ENCODE assay signal across 5 fruit fly cellular contexts in genomic region chr2L:18966214-18966556, dm6.
TF ChIP-seq lines count a peak whose summit lies in the region.

No protein-coding gene starts in this region.

- TF ChIP-seq CTCF in whole organism, embryonic (GFP tag; optimal IDR thresholded peaks at IDR 0.05; lab: Kevin White, UChicago) = no peak

TF ChIP-seq in whole organism, adult, 20 proteins besides CTCF, POLR2A, EP300 and RAD21 (continues in another document):
- TF ChIP-seq Crg-1 (GFP tag; optimal IDR thresholded peaks at IDR 0.05; lab: Kevin White, UChicago) (peak; percentile 75), cic (GFP tag; optimal IDR thresholded peaks at IDR 0.05; lab: Kevin White, UChicago) (peak; percentile 66), ovo (GFP tag; optimal IDR thresholded peaks at IDR 0.05; lab: Kevin White, UChicago) (peak; percentile 71), CG7045 (GFP tag; optimal IDR thresholded peaks at IDR 0.05; lab: Kevin White, UChicago) (peak; percentile 92), toe (GFP tag; optimal IDR thresholded peaks at IDR 0.05; lab: Kevin White, UChicago) (peak; percentile 84), CG12768 (GFP tag; optimal IDR thresholded peaks at IDR 0.05; lab: Kevin White, UChicago) (peak; percentile 87), pad (GFP tag; optimal IDR thresholded peaks at IDR 0.05; lab: Kevin White, UChicago) (peak; percentile 49), CG5204 (GFP tag; optimal IDR thresholded peaks at IDR 0.05; lab: Kevin White, UChicago) (peak; percentile 84), tj (GFP tag; optimal IDR thresholded peaks at IDR 0.05; lab: Kevin White, UChicago) (peak; percentile 49), bab1 (GFP tag; optimal IDR thresholded peaks at IDR 0.05; lab: Kevin White, UChicago) (peak; percentile 91), CG11617 (GFP tag; optimal IDR thresholded peaks at IDR 0.05; lab: Kevin White, UChicago) (peak; percentile 81), cnc (optimal IDR thresholded peaks at IDR 0.05; lab: Kevin White, UChicago) (no peak), CG7101 (tag; optimal IDR thresholded peaks at IDR 0.05; lab: Kevin White, UChicago) (peak; percentile 90), Clk (GFP tag; optimal IDR thresholded peaks at IDR 0.05; lab: Kevin White, UChicago) (peak; percentile 49), kay (GFP tag; lab: Kevin White, UChicago; ENCODE audit: borderline replicate concordance) (no peak), Mnt (GFP tag; optimal IDR thresholded peaks at IDR 0.05; lab: Kevin White, UChicago) (peak; percentile 62), CG1620 (GFP tag; optimal IDR thresholded peaks at IDR 0.05; lab: Kevin White, UChicago) (peak; percentile 74), CG14711 (tag; optimal IDR thresholded peaks at IDR 0.05; lab: Kevin White, UChicago) (peak; percentile 89)

TF ChIP-seq in whole organism, embryonic, 481 proteins besides CTCF, POLR2A, EP300 and RAD21 (continues in another document):
- no peak for TF ChIP-seq hb (GFP tag; IDR thresholded peaks at IDR 0.05; lab: Robert Waterston, UW; ENCODE audit: partially characterized antibody)
- peak; percentile 91 for TF ChIP-seq Ada2b (GFP tag; IDR thresholded peaks at IDR 0.05; lab: Robert Waterston, UW)
- peak; percentile 86 for TF ChIP-seq cas (GFP tag; IDR thresholded peaks at IDR 0.05; lab: Robert Waterston, UW)
- TF ChIP-seq CG10979 (tag; optimal IDR thresholded peaks at IDR 0.05; lab: Kevin White, UChicago) = peak; percentile 56
- no peak for TF ChIP-seq Sry-δ (GFP tag; optimal IDR thresholded peaks at IDR 0.05; lab: Kevin White, UChicago)
- peak; percentile 92 for TF ChIP-seq CG31224 (GFP tag; IDR thresholded peaks at IDR 0.05; lab: Robert Waterston, UW)
- peak; percentile 60 for TF ChIP-seq CG12071 (GFP tag; optimal IDR thresholded peaks at IDR 0.05; lab: Kevin White, UChicago)
- peak; percentile 78 for TF ChIP-seq CG17612 (GFP tag; IDR thresholded peaks at IDR 0.05; lab: Robert Waterston, UW)
- peak; percentile 49 for TF ChIP-seq CG7928 (GFP tag; optimal IDR thresholded peaks at IDR 0.05; lab: Kevin White, UChicago)
- peak; percentile 75 for TF ChIP-seq fd3F (GFP tag; optimal IDR thresholded peaks at IDR 0.05; lab: Kevin White, UChicago)
- peak; percentile 62 for TF ChIP-seq Hsf (GFP tag; optimal IDR thresholded peaks at IDR 0.05; lab: Kevin White, UChicago)
- peak; percentile 87 for TF ChIP-seq zfh1 (GFP tag; IDR thresholded peaks at IDR 0.05; lab: Robert Waterston, UW)
- peak; percentile 8 for TF ChIP-seq sqz (GFP tag; optimal IDR thresholded peaks at IDR 0.05; lab: Kevin White, UChicago)
- TF ChIP-seq CG2889 (GFP tag; IDR thresholded peaks at IDR 0.05; lab: Robert Waterston, UW) = peak; percentile 92
- TF ChIP-seq Sry-β (GFP tag; optimal IDR thresholded peaks at IDR 0.05; lab: Kevin White, UChicago) = no peak
- TF ChIP-seq CG10654 (GFP tag; optimal IDR thresholded peaks at IDR 0.05; lab: Kevin White, UChicago) = peak; percentile 53
- TF ChIP-seq CG6272 (GFP tag; IDR thresholded peaks at IDR 0.05; lab: Robert Waterston, UW) = peak; percentile 78
- TF ChIP-seq en (GFP tag; optimal IDR thresholded peaks at IDR 0.05; lab: Kevin White, UChicago) = no peak
- peak; percentile 75 for TF ChIP-seq sisA (GFP tag; IDR thresholded peaks at IDR 0.05; lab: Robert Waterston, UW)

TF ChIP-seq in whole organism, prepupa, 60 proteins besides CTCF, POLR2A, EP300 and RAD21 (continues in another document):
- TF ChIP-seq fd85E (GFP tag; optimal IDR thresholded peaks at IDR 0.05; lab: Kevin White, UChicago) (no peak), CG6808 (GFP tag; optimal IDR thresholded peaks at IDR 0.05; lab: Kevin White, UChicago) (no peak), CG3032 (tag; optimal IDR thresholded peaks at IDR 0.05; lab: Kevin White, UChicago) (peak; percentile 48), dsx (GFP tag; optimal IDR thresholded peaks at IDR 0.05; lab: Kevin White, UChicago; ENCODE audit: poor library complexity, severe bottlenecking) (peak; percentile 5), Ets96B (tag; optimal IDR thresholded peaks at IDR 0.05; lab: Kevin White, UChicago) (peak; percentile 59), topi (GFP tag; optimal IDR thresholded peaks at IDR 0.05; lab: Kevin White, UChicago) (peak; percentile 44), CG6163 (GFP tag; IDR thresholded peaks at IDR 0.05; lab: Robert Waterston, UW) (peak; percentile 82), CG7368 (GFP tag; optimal IDR thresholded peaks at IDR 0.05; lab: Kevin White, UChicago) (peak; percentile 25), OdsH (GFP tag; optimal IDR thresholded peaks at IDR 0.05; lab: Kevin White, UChicago) (peak; percentile 37), CG10631 (GFP tag; optimal IDR thresholded peaks at IDR 0.05; lab: Kevin White, UChicago) (peak; percentile 26), Sox15 (GFP tag; optimal IDR thresholded peaks at IDR 0.05; lab: Kevin White, UChicago) (no peak), svp (GFP tag; lab: Kevin White, UChicago) (peak; percentile 63), CG31627 (GFP tag; optimal IDR thresholded peaks at IDR 0.05; lab: Kevin White, UChicago) (no peak), CG6276 (GFP tag; optimal IDR thresholded peaks at IDR 0.05; lab: Kevin White, UChicago) (peak; percentile 40), ss (GFP tag; optimal IDR thresholded peaks at IDR 0.05; lab: Kevin White, UChicago) (peak in 1 of 2 experiments; percentile 21), CG15336 (GFP tag; IDR thresholded peaks at IDR 0.05; lab: Robert Waterston, UW) (peak; percentile 84), CG8319 (GFP tag; optimal IDR thresholded peaks at IDR 0.05; lab: Kevin White, UChicago) (peak; percentile 4), CG10669 (GFP tag; optimal IDR thresholded peaks at IDR 0.05; lab: Kevin White, UChicago) (peak; percentile 52), Hr4 (GFP tag; optimal IDR thresholded peaks at IDR 0.05; lab: Kevin White, UChicago) (peak; percentile 47)

TF ChIP-seq in whole organism, pupa, 21 proteins besides CTCF, POLR2A, EP300 and RAD21:
- TF ChIP-seq CG9948 (tag; optimal IDR thresholded peaks at IDR 0.05; lab: Kevin White, UChicago) (peak; percentile 47), CG12605 (GFP tag; IDR thresholded peaks at IDR 0.05; lab: Robert Waterston, UW) (peak; percentile 85), CG17806 (tag; optimal IDR thresholded peaks at IDR 0.05; lab: Kevin White, UChicago) (peak; percentile 62), Pif1A (GFP tag; optimal IDR thresholded peaks at IDR 0.05; lab: Kevin White, UChicago) (no peak), CG8159 (tag; optimal IDR thresholded peaks at IDR 0.05; lab: Kevin White, UChicago) (peak; percentile 56), CG32121 (GFP tag; IDR thresholded peaks at IDR 0.05; lab: Robert Waterston, UW) (peak; percentile 84), CG15710 (tag; optimal IDR thresholded peaks at IDR 0.05; lab: Kevin White, UChicago) (peak; percentile 38), EcR (GFP tag; optimal IDR thresholded peaks at IDR 0.05; lab: Kevin White, UChicago) (no peak), Ets98B (GFP tag; IDR thresholded peaks at IDR 0.05; lab: Robert Waterston, UW) (peak; percentile 79), fd96Ca (GFP tag; IDR thresholded peaks at IDR 0.05; lab: Robert Waterston, UW) (peak; percentile 57; the same call in 2 of the 3 replicates), CG4496 (GFP tag; IDR thresholded peaks at IDR 0.05; lab: Robert Waterston, UW) (peak; percentile 88), CG14655 (GFP tag; optimal IDR thresholded peaks at IDR 0.05; lab: Kevin White, UChicago) (peak; percentile 53), Snoo (tag; optimal IDR thresholded peaks at IDR 0.05; lab: Kevin White, UChicago) (no peak), CG13204 (GFP tag; optimal IDR thresholded peaks at IDR 0.05; lab: Kevin White, UChicago) (no peak), CG8301 (tag; optimal IDR thresholded peaks at IDR 0.05; lab: Kevin White, UChicago) (peak; percentile 37)

TF ChIP-seq in whole organism, wandering third instar larva, 38 proteins besides CTCF, POLR2A, EP300 and RAD21:
- peak; percentile 33 for TF ChIP-seq br (GFP tag; optimal IDR thresholded peaks at IDR 0.05; lab: Kevin White, UChicago)
- peak in 1 of 2 experiments; percentile 32 for TF ChIP-seq foxo (GFP tag; optimal IDR thresholded peaks at IDR 0.05; lab: Kevin White, UChicago)
- TF ChIP-seq CG9705 (GFP tag; optimal IDR thresholded peaks at IDR 0.05; lab: Kevin White, UChicago) = no peak
- TF ChIP-seq HLH106 (tag; optimal IDR thresholded peaks at IDR 0.05; lab: Kevin White, UChicago) = peak; percentile 20
- TF ChIP-seq pan (optimal IDR thresholded peaks at IDR 0.05; lab: Kevin White, UChicago) = no peak
- TF ChIP-seq dmrt93B (GFP tag; optimal IDR thresholded peaks at IDR 0.05; lab: Kevin White, UChicago) = no peak
- peak; percentile 21 for TF ChIP-seq ey (GFP tag; optimal IDR thresholded peaks at IDR 0.05; lab: Kevin White, UChicago)
- TF ChIP-seq h (GFP tag; optimal IDR thresholded peaks at IDR 0.05; lab: Kevin White, UChicago) = peak; percentile 63
- no peak for TF ChIP-seq Myc (optimal IDR thresholded peaks at IDR 0.05; lab: Kevin White, UChicago)
- no peak for TF ChIP-seq Jra (GFP tag; optimal IDR thresholded peaks at IDR 0.05; lab: Kevin White, UChicago)
- TF ChIP-seq Mio (GFP tag; optimal IDR thresholded peaks at IDR 0.05; lab: Kevin White, UChicago) = no peak
- no peak for TF ChIP-seq woc (GFP tag; optimal IDR thresholded peaks at IDR 0.05; lab: Kevin White, UChicago)
- no peak for TF ChIP-seq OdsH (GFP tag; optimal IDR thresholded peaks at IDR 0.05; lab: Kevin White, UChicago)
- TF ChIP-seq N (GFP tag; optimal IDR thresholded peaks at IDR 0.05; lab: Kevin White, UChicago) = no peak
- peak; percentile 25 for TF ChIP-seq rgr (GFP tag; optimal IDR thresholded peaks at IDR 0.05; lab: Kevin White, UChicago)
- no peak for TF ChIP-seq psq (GFP tag; optimal IDR thresholded peaks at IDR 0.05; lab: Kevin White, UChicago)
- no peak for TF ChIP-seq jim (GFP tag; optimal IDR thresholded peaks at IDR 0.05; lab: Kevin White, UChicago)
- TF ChIP-seq sage (GFP tag; optimal IDR thresholded peaks at IDR 0.05; lab: Kevin White, UChicago) = peak; percentile 29
- TF ChIP-seq Vsx2 (GFP tag; optimal IDR thresholded peaks at IDR 0.05; lab: Kevin White, UChicago; ENCODE audit: partially characterized antibody) = no peak
- no peak for TF ChIP-seq usp (GFP tag; optimal IDR thresholded peaks at IDR 0.05; lab: Kevin White, UChicago)
- no peak for TF ChIP-seq Hr78 (GFP tag; optimal IDR thresholded peaks at IDR 0.05; lab: Kevin White, UChicago)
- no peak for TF ChIP-seq CG32264 (GFP tag; optimal IDR thresholded peaks at IDR 0.05; lab: Kevin White, UChicago)
- peak; percentile 76 for TF ChIP-seq sv (GFP tag; optimal IDR thresholded peaks at IDR 0.05; lab: Kevin White, UChicago)
